Worm (Caenorhabditis elegans) whole organism, early embryonic: Measurements from ENCODE around the gene K08H2.10.

Source experiments
- ama-1 ChIP-seq: fragments of 150-350 bp; optimal IDR thresholded peaks from 2 replicates; lab custom pipeline; 2014
- hnd-1 ChIP-seq: sonication (generic microtip); optimal IDR thresholded peaks from 2 replicates; lab custom pipeline; 2016; ENCODE audit warnings: missing genetic modification characterization, missing compliant biosample characterization

- no peak for TF ChIP-seq ama-1
- TF ChIP-seq hnd-1, result no peak
These were observed 10.8 kb upstream of the K08H2.10 start for ce11 chrX:13246668-13247358.
